5 fruit fly cellular contexts compared by ENCODE assay signal in genomic region chrX:23007399-23007798, dm6.
TF ChIP-seq lines count a peak whose summit lies in the region.

No protein-coding gene starts in this region.

- no peak for TF ChIP-seq CTCF in whole organism, embryonic (GFP tag; optimal IDR thresholded peaks at IDR 0.05; lab: Kevin White, UChicago)

TF ChIP-seq in whole organism, adult, 20 proteins besides CTCF, POLR2A, EP300 and RAD21:
- TF ChIP-seq tj (GFP tag; optimal IDR thresholded peaks at IDR 0.05; lab: Kevin White, UChicago): no peak
- no peak for TF ChIP-seq Mnt (GFP tag; optimal IDR thresholded peaks at IDR 0.05; lab: Kevin White, UChicago)
- no peak for TF ChIP-seq Crg-1 (GFP tag; optimal IDR thresholded peaks at IDR 0.05; lab: Kevin White, UChicago)
- TF ChIP-seq CG14711 (tag; optimal IDR thresholded peaks at IDR 0.05; lab: Kevin White, UChicago): no peak
- peak; percentile 15 for TF ChIP-seq toe (GFP tag; optimal IDR thresholded peaks at IDR 0.05; lab: Kevin White, UChicago)
- TF ChIP-seq Hr96 (GFP tag; optimal IDR thresholded peaks at IDR 0.05; lab: Kevin White, UChicago): no peak

TF ChIP-seq in whole organism, embryonic, 481 proteins besides CTCF, POLR2A, EP300 and RAD21 (continues in another document):
- TF ChIP-seq CG13894 (tag; optimal IDR thresholded peaks at IDR 0.05; lab: Kevin White, UChicago): peak; percentile 28
- TF ChIP-seq Sox102F (GFP tag; optimal IDR thresholded peaks at IDR 0.05; lab: Kevin White, UChicago): peak; percentile 30
- no peak for TF ChIP-seq CG10147 (GFP tag; optimal IDR thresholded peaks at IDR 0.05; lab: Kevin White, UChicago)
- peak; percentile 98 for TF ChIP-seq CG42726 (GFP tag; IDR thresholded peaks at IDR 0.05; lab: Robert Waterston, UW; ENCODE audit: partially characterized antibody)
- no peak for TF ChIP-seq CG4617 (GFP tag; optimal IDR thresholded peaks at IDR 0.05; lab: Kevin White, UChicago; ENCODE audit: borderline replicate concordance)
- TF ChIP-seq amos (GFP tag; IDR thresholded peaks at IDR 0.05; lab: Robert Waterston, UW; ENCODE audit: partially characterized antibody): peak; percentile 98
- TF ChIP-seq Hr78 (GFP tag; optimal IDR thresholded peaks at IDR 0.05; lab: Kevin White, UChicago): no peak
- no peak for TF ChIP-seq Nf-YB (GFP tag; optimal IDR thresholded peaks at IDR 0.05; lab: Kevin White, UChicago)
- TF ChIP-seq twi (tag; optimal IDR thresholded peaks at IDR 0.05; lab: Kevin White, UChicago): no peak
- TF ChIP-seq CG3281 (GFP tag; optimal IDR thresholded peaks at IDR 0.05; lab: Kevin White, UChicago): peak; percentile 1
- TF ChIP-seq sob (GFP tag; IDR thresholded peaks at IDR 0.05; lab: Robert Waterston, UW): peak; percentile 46; the same call in 1 of the 2 replicates
- peak; percentile 50 for TF ChIP-seq nmo (GFP tag; optimal IDR thresholded peaks at IDR 0.05; lab: Kevin White, UChicago)
- no peak for TF ChIP-seq CG10274 (GFP tag; optimal IDR thresholded peaks at IDR 0.05; lab: Kevin White, UChicago)
- TF ChIP-seq H2.0 (GFP tag; IDR thresholded peaks at IDR 0.05; lab: Robert Waterston, UW): 0 out of 2 replicates have a peak, but pooled peaks have one; percentile 33
- TF ChIP-seq CG11696 (GFP tag; IDR thresholded peaks at IDR 0.05; lab: Robert Waterston, UW): no peak
- no peak for TF ChIP-seq Dip3 (GFP tag; optimal IDR thresholded peaks at IDR 0.05; lab: Kevin White, UChicago)
- peak; percentile 2 for TF ChIP-seq D19A (tag; optimal IDR thresholded peaks at IDR 0.05; lab: Kevin White, UChicago)
- TF ChIP-seq ham (GFP tag; IDR thresholded peaks at IDR 0.05; lab: Robert Waterston, UW): no peak
- TF ChIP-seq CG1647 (GFP tag; optimal IDR thresholded peaks at IDR 0.05; lab: Kevin White, UChicago): no peak
- TF ChIP-seq cato (GFP tag; optimal IDR thresholded peaks at IDR 0.05; lab: Kevin White, UChicago; ENCODE audit: borderline replicate concordance): no peak

TF ChIP-seq in whole organism, prepupa, 60 proteins besides CTCF, POLR2A, EP300 and RAD21 (continues in another document):
- TF ChIP-seq CG31627 (GFP tag; optimal IDR thresholded peaks at IDR 0.05; lab: Kevin White, UChicago): no peak
- no peak for TF ChIP-seq achi (GFP tag; optimal IDR thresholded peaks at IDR 0.05; lab: Kevin White, UChicago)
- no peak for TF ChIP-seq ss (GFP tag; optimal IDR thresholded peaks at IDR 0.05; lab: Kevin White, UChicago)
- no peak for TF ChIP-seq spab (GFP tag; optimal IDR thresholded peaks at IDR 0.05; lab: Kevin White, UChicago)
- no peak for TF ChIP-seq svp (GFP tag; lab: Kevin White, UChicago)
- no peak for TF ChIP-seq fkh (GFP tag; optimal IDR thresholded peaks at IDR 0.05; lab: Kevin White, UChicago)
- TF ChIP-seq cyc (GFP tag; optimal IDR thresholded peaks at IDR 0.05; lab: Kevin White, UChicago): no peak
- no peak for TF ChIP-seq CG34406 (GFP tag; optimal IDR thresholded peaks at IDR 0.05; lab: Kevin White, UChicago)
- TF ChIP-seq acj6 (GFP tag; optimal IDR thresholded peaks at IDR 0.05; lab: Kevin White, UChicago): no peak
- TF ChIP-seq CG3032 (tag; optimal IDR thresholded peaks at IDR 0.05; lab: Kevin White, UChicago): no peak
- TF ChIP-seq CG8319 (GFP tag; optimal IDR thresholded peaks at IDR 0.05; lab: Kevin White, UChicago): no peak
- no peak for TF ChIP-seq topi (GFP tag; optimal IDR thresholded peaks at IDR 0.05; lab: Kevin White, UChicago)
- TF ChIP-seq Met (GFP tag; optimal IDR thresholded peaks at IDR 0.05; lab: Kevin White, UChicago): no peak
- TF ChIP-seq Lpt (GFP tag; optimal IDR thresholded peaks at IDR 0.05; lab: Kevin White, UChicago): no peak
- no peak for TF ChIP-seq lz (GFP tag; optimal IDR thresholded peaks at IDR 0.05; lab: Kevin White, UChicago)
- no peak for TF ChIP-seq Blimp-1 (GFP tag; optimal IDR thresholded peaks at IDR 0.05; lab: Kevin White, UChicago)
- TF ChIP-seq pdm3 (GFP tag; optimal IDR thresholded peaks at IDR 0.05; lab: Kevin White, UChicago): no peak
- TF ChIP-seq Eip75B (GFP tag; optimal IDR thresholded peaks at IDR 0.05; lab: Kevin White, UChicago): no peak
- peak; percentile 25 for TF ChIP-seq CG32006 (GFP tag; optimal IDR thresholded peaks at IDR 0.05; lab: Kevin White, UChicago)
- no peak for TF ChIP-seq CG11902 (GFP tag; optimal IDR thresholded peaks at IDR 0.05; lab: Kevin White, UChicago)
- TF ChIP-seq Eip78C (GFP tag; lab: Kevin White, UChicago): no peak
- TF ChIP-seq dac (GFP tag; optimal IDR thresholded peaks at IDR 0.05; lab: Kevin White, UChicago): no peak
- no peak for TF ChIP-seq CG11762 (GFP tag; optimal IDR thresholded peaks at IDR 0.05; lab: Kevin White, UChicago; ENCODE audit: insufficient read depth)
- TF ChIP-seq OdsH (GFP tag; optimal IDR thresholded peaks at IDR 0.05; lab: Kevin White, UChicago): peak; percentile 21

TF ChIP-seq in whole organism, pupa, 21 proteins besides CTCF, POLR2A, EP300 and RAD21:
- TF ChIP-seq CG14655 (GFP tag; optimal IDR thresholded peaks at IDR 0.05; lab: Kevin White, UChicago) (peak; percentile 18), Pif1B (GFP tag; optimal IDR thresholded peaks at IDR 0.05; lab: Kevin White, UChicago) (no peak), CG9948 (tag; optimal IDR thresholded peaks at IDR 0.05; lab: Kevin White, UChicago) (no peak)

TF ChIP-seq in whole organism, wandering third instar larva, 38 proteins besides CTCF, POLR2A, EP300 and RAD21:
- TF ChIP-seq Myc (optimal IDR thresholded peaks at IDR 0.05; lab: Kevin White, UChicago) (no peak), h (GFP tag; optimal IDR thresholded peaks at IDR 0.05; lab: Kevin White, UChicago) (no peak), Dif (GFP tag; optimal IDR thresholded peaks at IDR 0.05; lab: Kevin White, UChicago; ENCODE audit: partially characterized antibody) (no peak), foxo (GFP tag; optimal IDR thresholded peaks at IDR 0.05; lab: Kevin White, UChicago) (peak in 1 of 2 experiments; percentile 30), usp (GFP tag; optimal IDR thresholded peaks at IDR 0.05; lab: Kevin White, UChicago) (no peak), Vsx2 (GFP tag; optimal IDR thresholded peaks at IDR 0.05; lab: Kevin White, UChicago; ENCODE audit: partially characterized antibody) (no peak), br (GFP tag; optimal IDR thresholded peaks at IDR 0.05; lab: Kevin White, UChicago) (no peak), Hnf4 (GFP tag; optimal IDR thresholded peaks at IDR 0.05; lab: Kevin White, UChicago) (peak; percentile 18), N (GFP tag; optimal IDR thresholded peaks at IDR 0.05; lab: Kevin White, UChicago) (no peak)
